Worm (Caenorhabditis elegans): ENCODE measurements around the gene btb-19.

DNA sequence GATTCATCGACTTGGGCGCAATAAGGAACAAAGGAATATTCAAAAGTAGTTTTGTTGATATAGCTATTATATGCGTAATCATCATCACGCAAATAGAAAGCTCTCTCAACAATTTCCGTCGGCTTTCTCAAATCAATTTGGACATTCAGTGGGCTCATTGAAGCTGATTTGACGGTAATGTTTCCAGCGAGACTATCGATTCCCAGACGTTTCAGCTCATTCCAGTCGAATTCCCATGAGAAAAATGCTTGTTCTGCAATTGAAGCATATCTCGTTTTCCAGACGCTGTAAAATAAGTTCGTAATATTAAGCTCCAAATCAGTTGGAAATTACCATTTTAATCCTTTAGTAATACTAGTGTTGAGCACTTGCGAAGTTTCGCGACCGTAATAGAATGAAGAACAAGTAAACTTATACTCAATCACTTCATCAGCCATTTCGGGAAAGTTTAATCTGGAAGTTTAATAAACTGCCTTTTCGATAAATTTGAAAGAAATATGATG lies 1.2 kb upstream of the btb-19 start, which contains the start of gene btb-20:
- no peak for TF ChIP-seq nhr-25 (tag; optimal IDR thresholded peaks at IDR 0.05)
- TF ChIP-seq ztf-4 (tag; optimal IDR thresholded peaks at IDR 0.05) = no peak
- TF ChIP-seq aly-2 (tag; optimal IDR thresholded peaks at IDR 0.05) = no peak
- TF ChIP-seq unc-62 (GFP tag; optimal IDR thresholded peaks at IDR 0.05) = no peak
- TF ChIP-seq zag-1 (tag; optimal IDR thresholded peaks at IDR 0.05) = no peak
- TF ChIP-seq lsy-2 (tag; optimal IDR thresholded peaks at IDR 0.05) = no peak
